Worm (Caenorhabditis elegans) whole organism, L4/young adult: ENCODE measurements around the gene Y62H9A.7.

Source experiments
- W03F9.2 ChIP-seq: fragments of 150-350 bp; optimal IDR thresholded peaks from 2 replicates; lab custom pipeline; 2014; ENCODE audit warnings: missing biosample characterization, missing genetic modification characterization
- dao-5 ChIP-seq: sonication (generic microtip); optimal IDR thresholded peaks from 2 replicates; lab custom pipeline; 2016; ENCODE audit warnings: missing genotype, missing genetic modification characterization, moderate library complexity, missing compliant biosample characterization
- him-1 ChIP-seq: sonication (generic microtip); optimal IDR thresholded peaks from 2 replicates; lab custom pipeline; 2016; ENCODE audit warnings: missing genotype, missing genetic modification reagents, missing genetic modification characterization, missing compliant biosample characterization

- TF ChIP-seq dao-5 (tag; lab: Kevin White, UChicago) (no peak), him-1 (tag; lab: Kevin White, UChicago) (no peak), W03F9.2 (tag; lab: Kevin White, UChicago) (no peak)
These were observed 12.6 kb upstream of the Y62H9A.7 start, which contains the start of gene Y62H9A.9 for ce11 chrX:11898040-11898439.
